Fruit fly (Drosophila melanogaster): ENCODE results near the gene CG3345.

Gene CG3345

DNA sequence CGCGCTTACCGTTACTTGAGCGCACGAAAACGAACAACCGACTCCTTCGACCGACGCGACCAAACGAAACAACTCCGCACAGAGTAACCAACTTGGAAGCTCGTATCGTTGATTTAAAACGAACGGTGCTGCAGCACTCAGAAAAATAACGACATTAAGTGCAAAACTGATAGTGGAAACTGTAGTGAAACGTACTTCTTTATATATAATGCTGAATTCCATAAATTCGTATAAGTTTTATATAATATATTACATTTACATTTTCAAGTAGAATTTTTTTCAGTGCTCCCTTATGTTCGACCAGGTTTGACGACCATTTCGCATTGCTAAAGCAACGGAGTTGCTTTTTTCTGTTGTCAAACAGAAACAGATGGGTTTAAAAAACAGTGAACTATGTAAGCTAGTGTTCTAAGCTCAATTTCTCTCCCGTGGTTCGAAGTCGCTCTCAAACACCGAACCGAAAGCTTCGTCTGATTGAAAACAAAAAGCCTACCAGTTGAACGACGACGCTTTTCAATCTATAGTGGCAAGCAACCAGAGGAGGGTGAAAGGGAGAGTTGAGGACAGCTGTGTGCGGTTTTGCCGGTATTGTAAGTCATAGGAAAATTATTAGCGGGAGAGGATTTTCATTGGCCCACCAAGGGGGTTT, 1.3 kb upstream of the CG3345 start, which contains the start of gene CG17075 (continued):
- TF ChIP-seq CG1832 (GFP tag; optimal IDR thresholded peaks at IDR 0.05) (no peak), tup (GFP tag; optimal IDR thresholded peaks at IDR 0.05) (peak; percentile 86), Oli (tag; optimal IDR thresholded peaks at IDR 0.05) (peak; percentile 94), MTF-1 (GFP tag; optimal IDR thresholded peaks at IDR 0.05; ENCODE audit: borderline replicate concordance) (peak; percentile 69), CG17802 (tag; optimal IDR thresholded peaks at IDR 0.05) (peak; percentile 59), abd-A (tag; optimal IDR thresholded peaks at IDR 0.05) (peak; percentile 72), Hmx (GFP tag; optimal IDR thresholded peaks at IDR 0.05) (peak; percentile 72), CG3281 (GFP tag; optimal IDR thresholded peaks at IDR 0.05) (peak; percentile 95), insv (GFP tag; optimal IDR thresholded peaks at IDR 0.05) (peak in 1 of 2 experiments; percentile 49), CG16815 (GFP tag; optimal IDR thresholded peaks at IDR 0.05) (peak; percentile 80), Fer3 (tag; optimal IDR thresholded peaks at IDR 0.05) (peak; percentile 96), CG8924 (tag; optimal IDR thresholded peaks at IDR 0.05) (peak; percentile 96), NC2β (GFP tag; optimal IDR thresholded peaks at IDR 0.05) (peak; percentile 65), HLHmδ (GFP tag; optimal IDR thresholded peaks at IDR 0.05) (no peak), pan (optimal IDR thresholded peaks at IDR 0.05) (no peak), pan (GFP tag; optimal IDR thresholded peaks at IDR 0.05 in 1 of 2, IDR thresholded peaks at IDR 0.05 in 1 of 2) (peak in 1 of 2 experiments; percentile 97), Atf-2 (GFP tag; optimal IDR thresholded peaks at IDR 0.05) (peak; percentile 63), bigmax (GFP tag; optimal IDR thresholded peaks at IDR 0.05) (peak; percentile 6), slou (GFP tag; optimal IDR thresholded peaks at IDR 0.05) (peak; percentile 95), CG17612 (GFP tag; IDR thresholded peaks at IDR 0.05) (peak; percentile 88), CG15514 (GFP tag; optimal IDR thresholded peaks at IDR 0.05) (peak; percentile 93), CG11456 (GFP tag; IDR thresholded peaks at IDR 0.05) (peak; percentile 97), CG15011 (GFP tag; optimal IDR thresholded peaks at IDR 0.05) (peak; percentile 88), pros (GFP tag; optimal IDR thresholded peaks at IDR 0.05) (no peak), CG17829 (tag; optimal IDR thresholded peaks at IDR 0.05) (peak; percentile 89), ind (GFP tag; optimal IDR thresholded peaks at IDR 0.05) (peak; percentile 94), HLH4C (GFP tag; IDR thresholded peaks at IDR 0.05; ENCODE audit: partially characterized antibody) (no peak), Sry-δ (GFP tag; optimal IDR thresholded peaks at IDR 0.05) (peak; percentile 28), CG4282 (GFP tag; optimal IDR thresholded peaks at IDR 0.05) (no peak), nerfin-2 (GFP tag; IDR thresholded peaks at IDR 0.05; ENCODE audit: partially characterized antibody) (no peak), eve (GFP tag; optimal IDR thresholded peaks at IDR 0.05) (no peak), croc (GFP tag; conservative IDR thresholded peaks at IDR 0.05) (peak; percentile 79), CG6689 (GFP tag; IDR thresholded peaks at IDR 0.05) (peak; percentile 94), Awh (GFP tag; IDR thresholded peaks at IDR 0.05) (peak; percentile 90), sim (GFP tag; IDR thresholded peaks at IDR 0.05) (peak; percentile 53; the same call in 1 of the 2 replicates), fru (optimal IDR thresholded peaks at IDR 0.05) (no peak), Aef1 (GFP tag; IDR thresholded peaks at IDR 0.05) (peak; percentile 96), CG30403 (GFP tag; optimal IDR thresholded peaks at IDR 0.05) (peak; percentile 96), CHES-1-like (GFP tag; optimal IDR thresholded peaks at IDR 0.05) (peak; percentile 68), danr (GFP tag; IDR thresholded peaks at IDR 0.05) (peak; percentile 91), CG10366 (GFP tag; IDR thresholded peaks at IDR 0.05) (peak; percentile 95), Myb (GFP tag; optimal IDR thresholded peaks at IDR 0.05) (peak; percentile 50), CG2199 (GFP tag; IDR thresholded peaks at IDR 0.05) (peak; percentile 81; the same call in 2 of the 3 replicates), dmrt99B (tag; optimal IDR thresholded peaks at IDR 0.05) (peak; percentile 98), Max (GFP tag; optimal IDR thresholded peaks at IDR 0.05) (peak; percentile 95), Poxn (GFP tag; IDR thresholded peaks at IDR 0.05) (peak; percentile 83), Sox102F (GFP tag; optimal IDR thresholded peaks at IDR 0.05) (peak; percentile 97), gce (GFP tag; IDR thresholded peaks at IDR 0.05) (peak; percentile 88), NfI (GFP tag; optimal IDR thresholded peaks at IDR 0.05) (peak; percentile 95), CG12299 (tag; optimal IDR thresholded peaks at IDR 0.05) (peak; percentile 92)
